Worm (Caenorhabditis elegans) whole organism, early embryonic: ENCODE measurements around the gene ZK370.6.

Source experiments
- B0310.2 ChIP-seq: sonication (generic microtip); optimal IDR thresholded peaks from 2 replicates; lab custom pipeline; 2016; ENCODE audit warnings: mild to moderate bottlenecking, missing genetic modification characterization, missing compliant biosample characterization
- F13C5.2 ChIP-seq: sonication (generic microtip); optimal IDR thresholded peaks from 2 replicates; lab custom pipeline; 2017; ENCODE audit warnings: mild to moderate bottlenecking, missing genetic modification characterization, inconsistent platforms, missing compliant biosample characterization
- aly-1 ChIP-seq: sonication (generic microtip); optimal IDR thresholded peaks from 2 replicates; lab custom pipeline; 2016; ENCODE audit warnings: missing genetic modification characterization, missing compliant biosample characterization
- ama-1 ChIP-seq: fragments of 150-350 bp; optimal IDR thresholded peaks from 2 replicates; lab custom pipeline; 2014
- ceh-13 ChIP-seq: fragments of 200-800 bp; sonication (Bioruptor generic); optimal IDR thresholded peaks from 2 replicates; lab custom pipeline; 2018; ENCODE audit warnings: mild to moderate bottlenecking, missing genetic modification characterization, missing compliant biosample characterization
- ceh-36 ChIP-seq: sonication (generic microtip); optimal IDR thresholded peaks from 2 replicates; lab custom pipeline; 2016; ENCODE audit warnings: missing genetic modification characterization, inconsistent platforms, missing compliant biosample characterization
- ets-7 ChIP-seq: sonication (generic microtip); optimal IDR thresholded peaks from 2 replicates; lab custom pipeline; 2016; ENCODE audit warnings: missing genotype, missing genetic modification characterization, missing compliant biosample characterization
- flt-1 ChIP-seq: fragments of 200-800 bp; sonication (Bioruptor generic); IDR thresholded peaks from 2 replicates; pipeline ENCODE4 v1.3.6; 2022; ENCODE audit warnings: missing genetic modification characterization, missing compliant biosample characterization
- hmbx-1 ChIP-seq: sonication (generic microtip); optimal IDR thresholded peaks from 2 replicates; lab custom pipeline; 2016; ENCODE audit warnings: mild to moderate bottlenecking, missing genetic modification characterization, missing compliant biosample characterization
- hmg-4 ChIP-seq: fragments of 200-800 bp; sonication (Bioruptor generic); optimal IDR thresholded peaks from 2 replicates; lab custom pipeline; 2018; ENCODE audit warnings: mild to moderate bottlenecking, missing genetic modification characterization, missing compliant biosample characterization
- hnd-1 ChIP-seq: sonication (generic microtip); optimal IDR thresholded peaks from 2 replicates; lab custom pipeline; 2016; ENCODE audit warnings: missing genetic modification characterization, missing compliant biosample characterization
- pes-1 ChIP-seq: fragments of 200-800 bp; sonication (Bioruptor generic); IDR thresholded peaks from 2 replicates; pipeline ENCODE4 v1.3.6; 2022; ENCODE audit warnings: missing genetic modification reagents, missing genetic modification characterization, missing compliant biosample characterization
- scrt-1 ChIP-seq: fragments of 200-800 bp; sonication (Bioruptor generic); IDR thresholded peaks from 2 replicates; pipeline ENCODE4 v1.3.6; 2022; ENCODE audit warnings: missing genetic modification characterization, missing compliant biosample characterization
- sea-1 ChIP-seq: fragments of 200-800 bp; sonication (Bioruptor generic); conservative IDR thresholded peaks from 2 replicates; pipeline ENCODE4 v1.3.6; 2022; ENCODE audit warnings: missing genetic modification characterization, missing compliant biosample characterization
- tbx-11 ChIP-seq: fragments of 200-800 bp; sonication (Bioruptor generic); IDR thresholded peaks from 2 replicates; pipeline ENCODE4 v1.3.6; 2022; ENCODE audit warnings: missing genetic modification characterization, missing compliant biosample characterization
- tbx-37 ChIP-seq: fragments of 200-800 bp; sonication (Bioruptor generic); conservative IDR thresholded peaks from 2 replicates; pipeline ENCODE4 v1.3.6; 2022; ENCODE audit warnings: missing genetic modification reagents, missing genetic modification characterization, missing compliant biosample characterization
- tra-4 ChIP-seq: sonication (generic microtip); optimal IDR thresholded peaks from 2 replicates; lab custom pipeline; 2017; ENCODE audit warnings: missing genetic modification characterization, missing compliant biosample characterization

Gene ZK370.6

ce11 chrIII:8716084-8716483 is 27.6 kb downstream of the ZK370.6 start, which contains the start of gene B0303.14:
Gene B0303.14, minus strand, starts transcription at chrIII:8716184.
- TF ChIP-seq tra-4 (tag; lab: Kevin White, UChicago) = no peak
- no peak for TF ChIP-seq ama-1 (lab: Kevin White, UChicago)
- no peak for TF ChIP-seq scrt-1 (GFP tag; lab: Robert Waterston, UW)
- no peak for TF ChIP-seq F13C5.2 (tag; lab: Kevin White, UChicago)
- no peak for TF ChIP-seq hnd-1
- TF ChIP-seq ceh-36 (tag; lab: Kevin White, UChicago) = no peak
- no peak for TF ChIP-seq pes-1
- no peak for TF ChIP-seq hmg-4
- no peak for TF ChIP-seq ets-7
- TF ChIP-seq hmbx-1 = no peak
- TF ChIP-seq aly-1 = no peak
- no peak for TF ChIP-seq sea-1 (GFP tag; lab: Robert Waterston, UW)
- TF ChIP-seq ceh-13 = no peak
- TF ChIP-seq tbx-37 (GFP tag; lab: Robert Waterston, UW) = no peak
- TF ChIP-seq flt-1 (GFP tag; lab: Robert Waterston, UW) = no peak
- no peak for TF ChIP-seq tbx-11 (GFP tag; lab: Robert Waterston, UW)

- no peak for TF ChIP-seq hmbx-1
- no peak for TF ChIP-seq hmg-4
- no peak for TF ChIP-seq B0310.2
- TF ChIP-seq tbx-11 (GFP tag; lab: Robert Waterston, UW) = no peak
- TF ChIP-seq ceh-13 = no peak
- TF ChIP-seq scrt-1 (GFP tag; lab: Robert Waterston, UW) = no peak
- no peak for TF ChIP-seq tbx-37 (GFP tag; lab: Robert Waterston, UW)
- no peak for TF ChIP-seq ets-7
- TF ChIP-seq flt-1 (GFP tag; lab: Robert Waterston, UW) = no peak
- no peak for TF ChIP-seq ceh-36 (tag; lab: Kevin White, UChicago)
- TF ChIP-seq aly-1 = no peak
- TF ChIP-seq sea-1 (GFP tag; lab: Robert Waterston, UW) = no peak
- TF ChIP-seq ama-1 (lab: Kevin White, UChicago) = no peak
- no peak for TF ChIP-seq pes-1
- TF ChIP-seq tra-4 (tag; lab: Kevin White, UChicago) = no peak
- no peak for TF ChIP-seq hnd-1
- TF ChIP-seq F13C5.2 (tag; lab: Kevin White, UChicago) = no peak
These were observed 30.7 kb downstream of the ZK370.6 start for ce11 chrIII:8712968-8713367.

ce11 chrIII:8710310-8710709 is 33.3 kb downstream of the ZK370.6 start, which contains the start of gene B0303.11:
Gene B0303.11, minus strand, starts transcription at chrIII:8710410.
- TF ChIP-seq aly-1 (no peak), scrt-1 (GFP tag; lab: Robert Waterston, UW) (no peak), hmg-4 (no peak), tbx-11 (GFP tag; lab: Robert Waterston, UW) (no peak)

- no peak for TF ChIP-seq tbx-37 (GFP tag; lab: Robert Waterston, UW)
- no peak for TF ChIP-seq tra-4 (tag; lab: Kevin White, UChicago)
- no peak for TF ChIP-seq hnd-1
- no peak for TF ChIP-seq sea-1 (GFP tag; lab: Robert Waterston, UW)
- no peak for TF ChIP-seq ama-1 (lab: Kevin White, UChicago)
- no peak for TF ChIP-seq ceh-36 (tag; lab: Kevin White, UChicago)
- no peak for TF ChIP-seq F13C5.2 (tag; lab: Kevin White, UChicago)
- no peak for TF ChIP-seq ceh-13
- TF ChIP-seq B0310.2 = no peak
- no peak for TF ChIP-seq pes-1
- TF ChIP-seq ets-7 = no peak
- TF ChIP-seq aly-1 = no peak
- no peak for TF ChIP-seq hmbx-1
- TF ChIP-seq flt-1 (GFP tag; lab: Robert Waterston, UW) = no peak
- TF ChIP-seq hmg-4 = no peak
- TF ChIP-seq tbx-11 (GFP tag; lab: Robert Waterston, UW) = no peak
- no peak for TF ChIP-seq scrt-1 (GFP tag; lab: Robert Waterston, UW)
These were observed 33.9 kb downstream of the ZK370.6 start for ce11 chrIII:8709735-8710134.

ce11 chrIII:8704765-8705164 is 38.9 kb downstream of the ZK370.6 start, which contains the start of gene B0303.16:
Gene B0303.16, plus strand, starts transcription at chrIII:8705065.
- no peak for TF ChIP-seq ceh-13
- TF ChIP-seq hnd-1 = no peak

ce11 chrIII:8700289-8700957 is 43.2 kb downstream of the ZK370.6 start, which contains the start of the genes sdz-1 and vps-33.1:
Gene sdz-1, minus strand, starts transcription at chrIII:8700339.
Gene vps-33.1, plus strand, starts transcription at chrIII:8700927.
- TF ChIP-seq tbx-37 (GFP tag; lab: Robert Waterston, UW) (peak; percentile 49), pes-1 (no peak), tbx-11 (GFP tag; lab: Robert Waterston, UW) (no peak)

ce11 chrIII:8697268-8697907 is 46.3 kb downstream of the ZK370.6 start:
- TF ChIP-seq hnd-1 = no peak
- no peak for TF ChIP-seq hmbx-1

- TF ChIP-seq tbx-37 (GFP tag; lab: Robert Waterston, UW) = no peak
- TF ChIP-seq flt-1 (GFP tag; lab: Robert Waterston, UW) = no peak
- TF ChIP-seq hmbx-1 = no peak
- TF ChIP-seq ceh-13 = no peak
- no peak for TF ChIP-seq hnd-1
These were observed 47.0 kb downstream of the ZK370.6 start for ce11 chrIII:8696680-8697079.
